Fruit fly (Drosophila melanogaster) whole organism, prepupa: ENCODE results near the gene CG6937.

Source experiments
- CG11294 ChIP-seq: fragments of 200-800 bp; sonication (Bioruptor generic); IDR thresholded peaks from 2 replicates; pipeline ENCODE4 v1.3.6; 2022; ENCODE audit warnings: missing biosample characterization, missing genetic modification characterization
- CG11902 ChIP-seq: fragments of 200-800 bp; sonication (Bioruptor generic); optimal IDR thresholded peaks from 3 replicates; lab custom pipeline; 2016; ENCODE audit warnings: missing biosample characterization, missing genetic modification characterization
- CG15336 ChIP-seq: fragments of 200-800 bp; sonication (Bioruptor generic); IDR thresholded peaks from 2 replicates; pipeline ENCODE4 v1.3.6; 2022; ENCODE audit warnings: missing biosample characterization, missing genetic modification characterization
- CG16779 ChIP-seq: fragments of 200-800 bp; sonication (Bioruptor generic); optimal IDR thresholded peaks from 3 replicates; lab custom pipeline; 2017; ENCODE audit warnings: missing biosample characterization, mild to moderate bottlenecking, missing genetic modification characterization
- CG31627 ChIP-seq: fragments of 200-800 bp; sonication (Bioruptor generic); optimal IDR thresholded peaks from 3 replicates; lab custom pipeline; 2016; ENCODE audit warnings: missing biosample characterization, missing genetic modification characterization
- CG34406 ChIP-seq: fragments of 200-800 bp; sonication (Bioruptor generic); optimal IDR thresholded peaks from 3 replicates; lab custom pipeline; 2016; ENCODE audit warnings: missing biosample characterization, missing genetic modification characterization
- CG3919 ChIP-seq: fragments of 200-800 bp; sonication (Bioruptor generic); optimal IDR thresholded peaks from 3 replicates; lab custom pipeline; 2016; ENCODE audit warnings: missing biosample characterization, missing genetic modification characterization
- CG4318 ChIP-seq: fragments of 200-800 bp; sonication (Bioruptor generic); optimal IDR thresholded peaks from 3 replicates; lab custom pipeline; 2017; ENCODE audit warnings: missing biosample characterization, mild to moderate bottlenecking, missing genetic modification characterization
- CG6163 ChIP-seq: fragments of 200-800 bp; sonication (Bioruptor generic); IDR thresholded peaks from 3 replicates; pipeline ENCODE4 v1.3.6; 2022; ENCODE audit warnings: missing biosample characterization, missing genetic modification characterization
- CG6276 ChIP-seq: fragments of 200-800 bp; sonication (Bioruptor generic); optimal IDR thresholded peaks from 2 replicates; lab custom pipeline; 2017; ENCODE audit warnings: missing biosample characterization, mild to moderate bottlenecking, missing genetic modification characterization
- CG6792 ChIP-seq: fragments of 200-800 bp; sonication (Bioruptor generic); optimal IDR thresholded peaks from 3 replicates; lab custom pipeline; 2016; ENCODE audit warnings: missing biosample characterization, missing genetic modification characterization
- CG6808 ChIP-seq: fragments of 200-800 bp; sonication (Bioruptor generic); optimal IDR thresholded peaks from 3 replicates; lab custom pipeline; 2017; ENCODE audit warnings: missing biosample characterization, missing genetic modification characterization, mild to moderate bottlenecking, moderate library complexity, missing genetic modification reagents
- CG6854 ChIP-seq: fragments of 200-800 bp; sonication (Bioruptor generic); optimal IDR thresholded peaks from 2 replicates; lab custom pipeline; 2017; ENCODE audit warnings: missing biosample characterization, mild to moderate bottlenecking, missing genetic modification characterization
- CG7368 ChIP-seq: fragments of 200-800 bp; sonication (Bioruptor generic); optimal IDR thresholded peaks from 3 replicates; lab custom pipeline; 2016; ENCODE audit warnings: missing biosample characterization, missing genetic modification characterization
- CG8119 ChIP-seq: fragments of 200-800 bp; sonication (Bioruptor generic); IDR thresholded peaks from 3 replicates; pipeline ENCODE4 v1.3.6; 2022; ENCODE audit warnings: missing biosample characterization, missing genetic modification characterization
- CG8319 ChIP-seq: fragments of 200-800 bp; sonication (Bioruptor generic); optimal IDR thresholded peaks from 3 replicates; lab custom pipeline; 2016; ENCODE audit warnings: missing biosample characterization, missing genetic modification characterization
- CG8632 ChIP-seq: fragments of 200-800 bp; sonication (Bioruptor generic); optimal IDR thresholded peaks from 3 replicates; lab custom pipeline; 2016; ENCODE audit warnings: missing biosample characterization, missing genetic modification characterization
- CG9139 ChIP-seq: fragments of 200-800 bp; sonication (Bioruptor generic); optimal IDR thresholded peaks from 3 replicates; lab custom pipeline; 2017; ENCODE audit warnings: missing biosample characterization, mild to moderate bottlenecking, missing genetic modification characterization
- Eip75B ChIP-seq: fragments of 200-800 bp; sonication (Bioruptor generic); optimal IDR thresholded peaks from 3 replicates; lab custom pipeline; 2016; ENCODE audit warnings: missing biosample characterization, missing genetic modification characterization
- Eip93F ChIP-seq: fragments of 200-800 bp; sonication (Bioruptor generic); optimal IDR thresholded peaks from 2 replicates; lab custom pipeline; 2016; ENCODE audit warnings: missing biosample characterization, mild to moderate bottlenecking, missing genetic modification characterization
- Ets96B ChIP-seq: fragments of 200-800 bp; optimal IDR thresholded peaks from 2 replicates; lab custom pipeline; 2019; ENCODE audit warnings: missing biosample characterization, mild to moderate bottlenecking, missing genetic modification characterization, moderate library complexity
- Gug ChIP-seq: fragments of 200-800 bp; sonication (Bioruptor generic); IDR thresholded peaks from 2 replicates; pipeline ENCODE4 v1.3.6; 2022; ENCODE audit warnings: missing biosample characterization, missing genetic modification characterization
- Hr38 ChIP-seq: sonication (Bioruptor generic); optimal IDR thresholded peaks from 2 replicates; lab custom pipeline; 2016; ENCODE audit warnings: missing biosample characterization, missing genetic modification characterization
- Hr39 ChIP-seq: fragments of 200-800 bp; sonication (Bioruptor generic); optimal IDR thresholded peaks from 2 replicates; lab custom pipeline; 2016; ENCODE audit warnings: missing biosample characterization, missing genetic modification characterization
- Hr4 ChIP-seq: fragments of 200-800 bp; sonication (Bioruptor generic); optimal IDR thresholded peaks from 3 replicates; lab custom pipeline; 2016; ENCODE audit warnings: missing biosample characterization, missing genetic modification characterization
- Lpt ChIP-seq: fragments of 200-800 bp; sonication (Bioruptor generic); optimal IDR thresholded peaks from 3 replicates; lab custom pipeline; 2016; ENCODE audit warnings: missing biosample characterization, missing genetic modification characterization
- OdsH ChIP-seq: fragments of 200-800 bp; sonication (Bioruptor generic); optimal IDR thresholded peaks from 3 replicates; lab custom pipeline; 2016; ENCODE audit warnings: missing biosample characterization, missing genetic modification characterization
- Sox102F ChIP-seq: fragments of 200-800 bp; sonication (Bioruptor generic); optimal IDR thresholded peaks from 2 replicates; lab custom pipeline; 2016; ENCODE audit warnings: missing biosample characterization, mild to moderate bottlenecking, missing genetic modification characterization
- Sox14 ChIP-seq: fragments of 200-800 bp; sonication (Bioruptor generic); optimal IDR thresholded peaks from 3 replicates; lab custom pipeline; 2016; ENCODE audit warnings: missing biosample characterization, missing genetic modification characterization
- Sox15 ChIP-seq: fragments of 200-800 bp; sonication (Bioruptor generic); optimal IDR thresholded peaks from 3 replicates; lab custom pipeline; 2016; ENCODE audit warnings: missing biosample characterization, missing genetic modification characterization
- achi ChIP-seq: fragments of 200-800 bp; sonication (Bioruptor generic); optimal IDR thresholded peaks from 3 replicates; lab custom pipeline; 2016; ENCODE audit warnings: missing biosample characterization, missing genetic modification characterization
- acj6 ChIP-seq: fragments of 200-800 bp; sonication (Bioruptor generic); optimal IDR thresholded peaks from 3 replicates; lab custom pipeline; 2016; ENCODE audit warnings: missing biosample characterization, missing genetic modification characterization
- cyc ChIP-seq: fragments of 200-800 bp; sonication (Bioruptor generic); optimal IDR thresholded peaks from 3 replicates; lab custom pipeline; 2016; ENCODE audit warnings: missing biosample characterization, missing genetic modification characterization
- dac ChIP-seq: fragments of 200-800 bp; sonication (Bioruptor generic); optimal IDR thresholded peaks from 2 replicates; lab custom pipeline; 2017; ENCODE audit warnings: missing biosample characterization, mild to moderate bottlenecking, missing genetic modification characterization
- dsx ChIP-seq: fragments of 200-800 bp; optimal IDR thresholded peaks from 3 replicates; lab custom pipeline; 2019; ENCODE audit warnings: missing biosample characterization, mild to moderate bottlenecking, missing genetic modification characterization, moderate library complexity; ENCODE audit not compliant: poor library complexity, severe bottlenecking
- esn ChIP-seq: fragments of 200-800 bp; sonication (Bioruptor generic); optimal IDR thresholded peaks from 2 replicates; lab custom pipeline; 2016; ENCODE audit warnings: missing biosample characterization, mild to moderate bottlenecking, missing genetic modification characterization, moderate library complexity
- fd59A ChIP-seq: fragments of 200-800 bp; sonication (Bioruptor generic); optimal IDR thresholded peaks from 2 replicates; lab custom pipeline; 2017; ENCODE audit warnings: missing biosample characterization, mild to moderate bottlenecking, missing genetic modification characterization, missing genetic modification reagents
- fd85E ChIP-seq: fragments of 200-800 bp; sonication (Bioruptor generic); optimal IDR thresholded peaks from 3 replicates; lab custom pipeline; 2016; ENCODE audit warnings: missing biosample characterization, missing genetic modification characterization
- fkh ChIP-seq: fragments of 200-800 bp; sonication (Bioruptor generic); optimal IDR thresholded peaks from 3 replicates; lab custom pipeline; 2017; ENCODE audit warnings: missing biosample characterization, mild to moderate bottlenecking, missing genetic modification characterization, moderate library complexity
- lz ChIP-seq: fragments of 200-800 bp; sonication (Bioruptor generic); optimal IDR thresholded peaks from 3 replicates; lab custom pipeline; 2016; ENCODE audit warnings: missing biosample characterization, missing genetic modification characterization
- net ChIP-seq: fragments of 200-800 bp; sonication (Bioruptor generic); optimal IDR thresholded peaks from 3 replicates; lab custom pipeline; 2016; ENCODE audit warnings: missing biosample characterization, missing genetic modification characterization
- pdm3 ChIP-seq: fragments of 200-800 bp; sonication (Bioruptor generic); optimal IDR thresholded peaks from 3 replicates; lab custom pipeline; 2016; ENCODE audit warnings: missing biosample characterization, missing genetic modification characterization
- salr ChIP-seq, 2 experiments: fragments of 200-800 bp; sonication (Bioruptor generic); optimal IDR thresholded peaks; 3 replicates each; lab custom pipeline; 2016 to 2018; ENCODE audit warnings: missing biosample characterization in 2 of 2, missing genetic modification characterization in 2 of 2, mild to moderate bottlenecking in 1 of 2
- spab ChIP-seq: fragments of 200-800 bp; sonication (Bioruptor generic); optimal IDR thresholded peaks from 2 replicates; lab custom pipeline; 2017; ENCODE audit warnings: missing biosample characterization, mild to moderate bottlenecking, missing genetic modification characterization, missing genetic modification reagents
- ss ChIP-seq, 2 experiments: fragments of 200-800 bp; sonication (Bioruptor generic); optimal IDR thresholded peaks; 2 replicates in 1 of 2; 3 replicates in 1 of 2; lab custom pipeline; 2017 to 2018; ENCODE audit warnings: mild to moderate bottlenecking in 2 of 2, missing biosample characterization in 2 of 2, missing genetic modification characterization in 2 of 2, moderate library complexity in 1 of 2
- svp ChIP-seq: fragments of 200-800 bp; sonication (Bioruptor generic); peaks from one replicate; lab custom pipeline; 2016; ENCODE audit warnings: missing biosample characterization, missing genetic modification characterization
- topi ChIP-seq: fragments of 200-800 bp; sonication (Bioruptor generic); optimal IDR thresholded peaks from 3 replicates; lab custom pipeline; 2016; ENCODE audit warnings: missing biosample characterization, missing genetic modification characterization
- vri ChIP-seq: fragments of 200-800 bp; sonication (Bioruptor generic); optimal IDR thresholded peaks from 3 replicates; lab custom pipeline; 2016; ENCODE audit warnings: missing biosample characterization, mild to moderate bottlenecking, missing genetic modification characterization

CG6937 gene

dm6 chr3R:22590668-22591275 is 6.2 kb downstream of the CG6937 start (continued):
- peak; percentile 13 for TF ChIP-seq CG34406 (GFP tag; lab: Kevin White, UChicago)
- peak; percentile 64 for TF ChIP-seq esn (GFP tag; lab: Kevin White, UChicago)
- TF ChIP-seq topi (GFP tag; lab: Kevin White, UChicago): peak; percentile 16
- TF ChIP-seq spab: peak; percentile 11
- TF ChIP-seq fkh: peak; percentile 76
- peak; percentile 70 for TF ChIP-seq Sox14 (GFP tag; lab: Kevin White, UChicago)
- TF ChIP-seq Gug (GFP tag; lab: Robert Waterston, UW): peak; percentile 57
- TF ChIP-seq fd59A: peak; percentile 40
- TF ChIP-seq acj6 (GFP tag; lab: Kevin White, UChicago): peak; percentile 65
- TF ChIP-seq achi (GFP tag; lab: Kevin White, UChicago): peak; percentile 64
- no peak for TF ChIP-seq vri (GFP tag; lab: Kevin White, UChicago)
- TF ChIP-seq CG9139 (GFP tag; lab: Kevin White, UChicago): no peak
- peak; percentile 22 for TF ChIP-seq CG6808
- peak; percentile 4 for TF ChIP-seq cyc (GFP tag; lab: Kevin White, UChicago)
- peak; percentile 62 for TF ChIP-seq svp (GFP tag; lab: Kevin White, UChicago)
- peak; percentile 77 for TF ChIP-seq CG6276 (GFP tag; lab: Kevin White, UChicago)
- TF ChIP-seq CG6792 (GFP tag; lab: Kevin White, UChicago): peak; percentile 55
- TF ChIP-seq Hr38 (GFP tag; lab: Kevin White, UChicago): no peak
- peak; percentile 45 for TF ChIP-seq CG8632 (GFP tag; lab: Kevin White, UChicago)
- peak; percentile 7 for TF ChIP-seq CG7368 (GFP tag; lab: Kevin White, UChicago)
- TF ChIP-seq Sox15 (GFP tag; lab: Kevin White, UChicago): no peak
- TF ChIP-seq CG11902 (GFP tag; lab: Kevin White, UChicago): no peak
- peak; percentile 38 for TF ChIP-seq CG16779 (tag; lab: Kevin White, UChicago)
- peak; percentile 55 for TF ChIP-seq CG3919
- TF ChIP-seq CG8319: no peak
- peak in 1 of 2 experiments; percentile 15 for TF ChIP-seq ss (GFP tag; optimal IDR thresholded peaks at IDR 0.05; lab: Kevin White, UChicago)
- peak; percentile 72 for TF ChIP-seq pdm3

- TF ChIP-seq OdsH (GFP tag; lab: Kevin White, UChicago): peak; percentile 37
- no peak for TF ChIP-seq CG7368 (GFP tag; lab: Kevin White, UChicago)
- TF ChIP-seq Eip93F (GFP tag; lab: Kevin White, UChicago): no peak
- TF ChIP-seq Hr39: no peak
- no peak for TF ChIP-seq Gug (GFP tag; lab: Robert Waterston, UW)
- TF ChIP-seq achi (GFP tag; lab: Kevin White, UChicago): peak; percentile 18
- TF ChIP-seq Eip75B (GFP tag; lab: Kevin White, UChicago): no peak
- no peak for TF ChIP-seq CG11294
- TF ChIP-seq net (GFP tag; lab: Kevin White, UChicago): peak; percentile 23
- TF ChIP-seq spab: no peak
- no peak for TF ChIP-seq fd85E
- TF ChIP-seq CG6854 (GFP tag; lab: Kevin White, UChicago): no peak
- no peak for TF ChIP-seq topi (GFP tag; lab: Kevin White, UChicago)
- TF ChIP-seq Lpt (GFP tag; lab: Kevin White, UChicago): peak; percentile 35
- TF ChIP-seq esn (GFP tag; lab: Kevin White, UChicago): no peak
- peak; percentile 76 for TF ChIP-seq CG6276 (GFP tag; lab: Kevin White, UChicago)
- TF ChIP-seq CG8319: no peak
- peak; percentile 70 for TF ChIP-seq CG8119 (GFP tag; lab: Robert Waterston, UW)
- TF ChIP-seq CG15336 (GFP tag; lab: Robert Waterston, UW): peak; percentile 63
- TF ChIP-seq CG6163 (GFP tag; lab: Robert Waterston, UW): no peak
- no peak for TF ChIP-seq CG6808
- TF ChIP-seq Sox14 (GFP tag; lab: Kevin White, UChicago): no peak
- peak; percentile 66 for TF ChIP-seq CG4318
- TF ChIP-seq dsx (GFP tag; lab: Kevin White, UChicago): no peak
- TF ChIP-seq salr (GFP tag; optimal IDR thresholded peaks at IDR 0.05; lab: Kevin White, UChicago): peak in 1 of 2 experiments; percentile 63
- peak; percentile 26 for TF ChIP-seq pdm3
- peak; percentile 23 for TF ChIP-seq dac (GFP tag; lab: Kevin White, UChicago)
- TF ChIP-seq CG8632 (GFP tag; lab: Kevin White, UChicago): no peak
- TF ChIP-seq Hr4 (GFP tag; lab: Kevin White, UChicago): peak; percentile 76
- TF ChIP-seq CG31627 (GFP tag; lab: Kevin White, UChicago): no peak
- TF ChIP-seq CG34406 (GFP tag; lab: Kevin White, UChicago): no peak
- no peak for TF ChIP-seq Sox102F (GFP tag; lab: Kevin White, UChicago)
- no peak for TF ChIP-seq lz (GFP tag; lab: Kevin White, UChicago)
- TF ChIP-seq Ets96B: no peak
Measured at dm6 chr3R:22594257-22594656, 9.7 kb downstream of the CG6937 start.
